Worm (Caenorhabditis elegans): Measurements from ENCODE around the gene T01D1.4.

- TF ChIP-seq R02D3.7 (tag; optimal IDR thresholded peaks at IDR 0.05), result no peak
- no peak for TF ChIP-seq daf-8 (GFP tag; IDR thresholded peaks at IDR 0.05)
- no peak for TF ChIP-seq sdz-12 (GFP tag; optimal IDR thresholded peaks at IDR 0.05)
- TF ChIP-seq lsy-2 (tag; optimal IDR thresholded peaks at IDR 0.05), result no peak
- TF ChIP-seq daf-12 (tag; optimal IDR thresholded peaks at IDR 0.05), result no peak
- no peak for TF ChIP-seq lin-13 (GFP tag; optimal IDR thresholded peaks at IDR 0.05)
- no peak for TF ChIP-seq ZK546.5 (tag; optimal IDR thresholded peaks at IDR 0.05)
- no peak for TF ChIP-seq dve-1 (tag; optimal IDR thresholded peaks at IDR 0.05; ENCODE audit: insufficient read depth)
- TF ChIP-seq jun-1 (tag; optimal IDR thresholded peaks at IDR 0.05), result no peak
- TF ChIP-seq unc-62 (GFP tag; optimal IDR thresholded peaks at IDR 0.05 in 1 of 2), result no peak
- no peak for TF ChIP-seq unc-62 (tag; optimal IDR thresholded peaks at IDR 0.05)
- no peak for TF ChIP-seq nhr-25 (tag; optimal IDR thresholded peaks at IDR 0.05; ENCODE audit: borderline replicate concordance, insufficient read depth)
Observed at ce11 chrII:135166-135565, 43.7 kb downstream of the T01D1.4 start, which contains the start of gene K10B4.1.
